Worm (Caenorhabditis elegans) whole organism, mixed stage, embryonic: ENCODE data around the gene gpd-1.

Experiments used
- bed-3 ChIP-seq: fragments of 200-800 bp; sonication (Bioruptor generic); optimal IDR thresholded peaks from 3 replicates; lab custom pipeline; 2018; ENCODE audit warnings: mild to moderate bottlenecking, missing genetic modification characterization, moderate library complexity, missing compliant biosample characterization
- blmp-1 ChIP-seq: fragments of 150-350 bp; optimal IDR thresholded peaks from 2 replicates; lab custom pipeline; 2014; ENCODE audit warnings: missing biosample characterization, missing genetic modification characterization
- ceh-43 ChIP-seq: fragments of 200-800 bp; sonication (Bioruptor generic); optimal IDR thresholded peaks from 2 replicates; lab custom pipeline; 2018; ENCODE audit warnings: mild to moderate bottlenecking, missing genetic modification characterization, moderate library complexity, missing compliant biosample characterization
- ceh-83 ChIP-seq: fragments of 200-800 bp; sonication (Bioruptor generic); optimal IDR thresholded peaks from 2 replicates; lab custom pipeline; 2018; ENCODE audit warnings: mild to moderate bottlenecking, missing genetic modification characterization, missing compliant biosample characterization
- ces-1 ChIP-seq: fragments of 150-350 bp; optimal IDR thresholded peaks from 2 replicates; lab custom pipeline; 2014; ENCODE audit warnings: missing biosample characterization, missing genetic modification reagents, missing genetic modification characterization
- drap-1 ChIP-seq: fragments of 200-800 bp; sonication (Bioruptor generic); optimal IDR thresholded peaks from 3 replicates; lab custom pipeline; 2018; ENCODE audit warnings: mild to moderate bottlenecking, missing genetic modification characterization, missing compliant biosample characterization
- elt-3 ChIP-seq: fragments of 150-350 bp; optimal IDR thresholded peaks from 2 replicates; lab custom pipeline; 2014; ENCODE audit warnings: missing biosample characterization, missing genetic modification characterization
- flh-1 ChIP-seq: fragments of 200-800 bp; sonication (Bioruptor generic); optimal IDR thresholded peaks from 2 replicates; lab custom pipeline; 2018; ENCODE audit warnings: mild to moderate bottlenecking, missing genetic modification characterization, moderate library complexity, missing compliant biosample characterization
- lin-32 ChIP-seq: fragments of 200-800 bp; sonication (Bioruptor generic); optimal IDR thresholded peaks from 2 replicates; lab custom pipeline; 2018; ENCODE audit warnings: mild to moderate bottlenecking, missing genetic modification characterization, missing compliant biosample characterization
- lsy-2 ChIP-seq: fragments of 150-350 bp; optimal IDR thresholded peaks from 2 replicates; lab custom pipeline; 2014; ENCODE audit warnings: missing biosample characterization, missing genetic modification characterization
- nhr-2 ChIP-seq: fragments of 150-350 bp; optimal IDR thresholded peaks from 2 replicates; lab custom pipeline; 2014; ENCODE audit warnings: missing biosample characterization, missing genetic modification characterization
- nhr-237 ChIP-seq: fragments of 150-350 bp; optimal IDR thresholded peaks from 2 replicates; lab custom pipeline; 2014; ENCODE audit warnings: missing biosample characterization, missing genetic modification characterization
- pha-4 ChIP-seq: fragments of 150-350 bp; optimal IDR thresholded peaks from 2 replicates; lab custom pipeline; 2018; ENCODE audit warnings: missing biosample characterization, missing genetic modification reagents, missing genetic modification characterization
- snpc-4 ChIP-seq: fragments of 150-350 bp; optimal IDR thresholded peaks from 2 replicates; lab custom pipeline; 2014; ENCODE audit warnings: missing biosample characterization, missing genetic modification characterization
- unc-39 ChIP-seq: fragments of 150-350 bp; optimal IDR thresholded peaks from 2 replicates; lab custom pipeline; 2014; ENCODE audit warnings: missing biosample characterization, missing genetic modification characterization
- unc-62 ChIP-seq: fragments of 150-350 bp; optimal IDR thresholded peaks from 2 replicates; lab custom pipeline; 2014; ENCODE audit warnings: missing biosample characterization, missing genetic modification reagents, missing genetic modification characterization

The gpd-1 gene

DNA sequence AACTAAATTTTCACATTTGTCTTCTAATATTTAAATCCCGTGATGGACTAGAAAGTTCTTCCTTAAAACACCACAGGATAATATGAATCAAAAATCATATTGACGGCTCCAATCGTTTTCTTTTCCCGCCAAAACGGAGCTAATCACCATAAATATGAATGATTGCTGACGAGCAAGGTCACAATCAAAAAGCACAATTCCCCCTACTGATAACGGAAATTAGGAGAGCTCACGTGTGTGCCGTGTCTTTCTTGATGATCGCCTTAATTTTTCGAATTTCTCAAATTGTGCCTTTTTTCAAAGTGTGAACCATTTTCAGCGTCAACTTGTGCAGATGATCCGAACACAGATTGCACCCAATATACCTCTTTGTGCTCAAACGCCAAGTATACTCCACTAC is 50.0 kb downstream of the gpd-1 start:
- no peak for TF ChIP-seq ceh-43 (GFP tag; lab: Kevin White, UChicago)
- no peak for TF ChIP-seq blmp-1 (tag; lab: Kevin White, UChicago)
- TF ChIP-seq bed-3 (GFP tag; lab: Kevin White, UChicago), result no peak
- TF ChIP-seq unc-62, result no peak
- TF ChIP-seq flh-1 (GFP tag; lab: Kevin White, UChicago), result no peak
- TF ChIP-seq elt-3, result no peak
- no peak for TF ChIP-seq snpc-4 (tag; lab: Kevin White, UChicago)
- no peak for TF ChIP-seq ces-1 (GFP tag; lab: Kevin White, UChicago)
- no peak for TF ChIP-seq ceh-83 (GFP tag; lab: Kevin White, UChicago)
- TF ChIP-seq pha-4 (tag; lab: Kevin White, UChicago), result no peak
- TF ChIP-seq nhr-2 (tag; lab: Kevin White, UChicago), result no peak
- no peak for TF ChIP-seq nhr-237 (tag; lab: Kevin White, UChicago)
- no peak for TF ChIP-seq unc-39
- TF ChIP-seq drap-1 (GFP tag; lab: Kevin White, UChicago), result no peak
- no peak for TF ChIP-seq lsy-2 (tag; lab: Kevin White, UChicago)
- TF ChIP-seq lin-32 (GFP tag; lab: Kevin White, UChicago), result no peak
- TF ChIP-seq, all 35 proteins: peak for 0
